Fruit fly (Drosophila melanogaster) whole organism, embryonic: ENCODE results near the gene Amacr.

Source experiments
- Aef1 ChIP-seq: fragments of 200-800 bp; sonication (Bioruptor generic); IDR thresholded peaks from 3 replicates; pipeline ENCODE4 v1.3.6; 2022; ENCODE audit warnings: missing biosample characterization, missing genetic modification characterization
- CG11456 ChIP-seq: fragments of 200-800 bp; sonication (Bioruptor generic); IDR thresholded peaks from 3 replicates; pipeline ENCODE4 v1.3.6; 2022; ENCODE audit warnings: missing biosample characterization, missing genetic modification characterization
- CG11723 ChIP-seq: fragments of 200-800 bp; sonication (Bioruptor generic); optimal IDR thresholded peaks from 2 replicates; lab custom pipeline; 2017; ENCODE audit warnings: missing biosample characterization, mild to moderate bottlenecking, missing genetic modification characterization
- CG12155 ChIP-seq: fragments of 200-800 bp; sonication (Bioruptor generic); optimal IDR thresholded peaks from 3 replicates; lab custom pipeline; 2016; ENCODE audit warnings: missing biosample characterization, missing genetic modification characterization
- CG13424 ChIP-seq: fragments of 200-800 bp; sonication (Bioruptor generic); optimal IDR thresholded peaks from 2 replicates; lab custom pipeline; 2019; ENCODE audit warnings: missing biosample characterization, mild to moderate bottlenecking, missing genetic modification characterization, moderate library complexity
- CG14014 ChIP-seq: fragments of 200-800 bp; sonication (Bioruptor generic); IDR thresholded peaks from 2 replicates; pipeline ENCODE4 v1.3.6; 2022; ENCODE audit warnings: missing biosample characterization, missing genetic modification characterization
- CG15479 ChIP-seq: fragments of 200-800 bp; sonication (Bioruptor generic); optimal IDR thresholded peaks from 3 replicates; lab custom pipeline; 2019; ENCODE audit warnings: missing biosample characterization, mild to moderate bottlenecking, missing genetic modification characterization, moderate library complexity
- CG15514 ChIP-seq: fragments of 200-800 bp; sonication (Bioruptor generic); optimal IDR thresholded peaks from 3 replicates; lab custom pipeline; 2017; ENCODE audit warnings: missing biosample characterization, missing genetic modification characterization, mild to moderate bottlenecking, moderate library complexity, missing genetic modification reagents
- CG15601 ChIP-seq: fragments of 200-800 bp; sonication (Bioruptor generic); optimal IDR thresholded peaks from 3 replicates; lab custom pipeline; 2019; ENCODE audit warnings: missing biosample characterization, mild to moderate bottlenecking, missing genetic modification characterization, moderate library complexity
- CG1792 ChIP-seq: fragments of 200-800 bp; sonication (Bioruptor generic); optimal IDR thresholded peaks from 2 replicates; lab custom pipeline; 2016; ENCODE audit warnings: missing biosample characterization, missing genetic modification characterization
- CG18599 ChIP-seq: fragments of 200-800 bp; sonication (Bioruptor generic); optimal IDR thresholded peaks from 3 replicates; lab custom pipeline; 2017; ENCODE audit warnings: missing biosample characterization, missing genetic modification characterization, mild to moderate bottlenecking, moderate library complexity, missing genetic modification reagents
- CG4328 ChIP-seq: fragments of 200-800 bp; sonication (Bioruptor generic); optimal IDR thresholded peaks from 3 replicates; lab custom pipeline; 2017; ENCODE audit warnings: missing biosample characterization, missing genetic modification reagents, missing genetic modification characterization
- CG4707 ChIP-seq: fragments of 200-800 bp; sonication (Bioruptor generic); optimal IDR thresholded peaks from 2 replicates; lab custom pipeline; 2018; ENCODE audit warnings: missing biosample characterization, mild to moderate bottlenecking, missing genetic modification characterization, moderate library complexity
- Dfd ChIP-seq, 2 experiments: fragments of >200 bp; optimal IDR thresholded peaks; 2 replicates each; lab custom pipeline; 2017; ENCODE audit warnings: missing biosample characterization in 2 of 2, missing genetic modification characterization in 2 of 2
- E2f1 ChIP-seq: fragments of 200-800 bp; sonication (Bioruptor generic); IDR thresholded peaks from 2 replicates; pipeline ENCODE4 v1.3.6; 2022; ENCODE audit warnings: missing biosample characterization, missing genetic modification characterization
- Eip74EF ChIP-seq, 2 experiments: fragments of 200-800 bp in 1 of 2; fragments of >200 bp in 1 of 2; sonication (Bioruptor generic) in 1 of 2; optimal IDR thresholded peaks; 2 replicates each; lab custom pipeline; 2017 to 2019; ENCODE audit warnings: missing biosample characterization in 2 of 2, missing genetic modification characterization in 2 of 2, mild to moderate bottlenecking in 1 of 2, moderate library complexity in 1 of 2
- Fer2 ChIP-seq: fragments of 200-800 bp; sonication (Bioruptor generic); optimal IDR thresholded peaks from 2 replicates; lab custom pipeline; 2018; ENCODE audit warnings: missing biosample characterization, mild to moderate bottlenecking, missing genetic modification characterization, moderate library complexity
- Fer3 ChIP-seq: fragments of 200-800 bp; sonication (Bioruptor generic); optimal IDR thresholded peaks from 2 replicates; lab custom pipeline; 2018; ENCODE audit warnings: missing biosample characterization, mild to moderate bottlenecking, missing genetic modification characterization, moderate library complexity
- HmgZ ChIP-seq: fragments of 200-800 bp; sonication (Bioruptor generic); optimal IDR thresholded peaks from 2 replicates; lab custom pipeline; 2018; ENCODE audit warnings: missing biosample characterization, mild to moderate bottlenecking, missing genetic modification characterization
- Hsf ChIP-seq: fragments of 200-800 bp; sonication (Bioruptor generic); optimal IDR thresholded peaks from 3 replicates; lab custom pipeline; 2016; ENCODE audit warnings: missing biosample characterization, missing genetic modification characterization
- Myb ChIP-seq: fragments of 200-800 bp; sonication (Bioruptor generic); optimal IDR thresholded peaks from 2 replicates; lab custom pipeline; 2016; ENCODE audit warnings: missing biosample characterization, missing genetic modification characterization
- Oaz ChIP-seq: fragments of 200-800 bp; sonication (Bioruptor generic); IDR thresholded peaks from 2 replicates; pipeline ENCODE4 v1.3.6; 2022; ENCODE audit warnings: missing biosample characterization, missing genetic modification characterization
- Six4 ChIP-seq: fragments of 200-800 bp; sonication (Bioruptor generic); optimal IDR thresholded peaks from 2 replicates; lab custom pipeline; 2016; ENCODE audit warnings: missing biosample characterization, missing genetic modification characterization
- Xrp1 ChIP-seq: fragments of 200-800 bp; sonication (Bioruptor generic); IDR thresholded peaks from 2 replicates; pipeline ENCODE4 v1.3.6; 2022; ENCODE audit warnings: missing biosample characterization, missing genetic modification characterization
- abd-A ChIP-seq: fragments of 200-800 bp; sonication (Bioruptor generic); optimal IDR thresholded peaks from 3 replicates; lab custom pipeline; 2019; ENCODE audit warnings: missing biosample characterization, mild to moderate bottlenecking, missing genetic modification characterization, moderate library complexity
- ash1 ChIP-seq: fragments of 200-800 bp; sonication (Bioruptor generic); optimal IDR thresholded peaks from 2 replicates; lab custom pipeline; 2018; ENCODE audit warnings: missing biosample characterization, mild to moderate bottlenecking, missing genetic modification characterization
- ato ChIP-seq: fragments of 200-800 bp; sonication (Bioruptor generic); IDR thresholded peaks from 2 replicates; pipeline ENCODE4 v1.3.6; 2022; ENCODE audit warnings: missing biosample characterization, missing genetic modification characterization; ENCODE audit not compliant: partially characterized antibody
- bab2 ChIP-seq: fragments of 200-800 bp; sonication (Bioruptor generic); optimal IDR thresholded peaks from 2 replicates; lab custom pipeline; 2016; ENCODE audit warnings: missing biosample characterization, missing genetic modification characterization
- bcd ChIP-seq: fragments of 200-800 bp; sonication (Bioruptor generic); optimal IDR thresholded peaks from 2 replicates; lab custom pipeline; 2017; ENCODE audit warnings: missing biosample characterization, mild to moderate bottlenecking, missing genetic modification characterization
- br ChIP-seq: fragments of >200 bp; optimal IDR thresholded peaks from 2 replicates; lab custom pipeline; 2017
- dati ChIP-seq: fragments of 200-800 bp; sonication (Bioruptor generic); IDR thresholded peaks from 2 replicates; pipeline ENCODE4 v1.3.6; 2022; ENCODE audit warnings: missing biosample characterization, missing genetic modification characterization
- dmrt99B ChIP-seq: fragments of 200-800 bp; sonication (Bioruptor generic); optimal IDR thresholded peaks from 2 replicates; lab custom pipeline; 2018; ENCODE audit warnings: missing biosample characterization, mild to moderate bottlenecking, missing genetic modification characterization, moderate library complexity
- fd96Cb ChIP-seq: fragments of 200-800 bp; sonication (Bioruptor generic); optimal IDR thresholded peaks from 2 replicates; lab custom pipeline; 2018; ENCODE audit warnings: missing biosample characterization, mild to moderate bottlenecking, missing genetic modification characterization, moderate library complexity
- gfzf ChIP-seq: fragments of 200-800 bp; sonication (Bioruptor generic); optimal IDR thresholded peaks from 2 replicates; lab custom pipeline; 2016; ENCODE audit warnings: missing biosample characterization, mild to moderate bottlenecking, missing genetic modification characterization, moderate library complexity
- gsb-n ChIP-seq: fragments of 200-800 bp; sonication (Bioruptor generic); optimal IDR thresholded peaks from 3 replicates; lab custom pipeline; 2018; ENCODE audit warnings: missing biosample characterization, mild to moderate bottlenecking, missing genetic modification characterization
- her ChIP-seq: fragments of 200-800 bp; sonication (Bioruptor generic); optimal IDR thresholded peaks from 2 replicates; lab custom pipeline; 2016; ENCODE audit warnings: missing biosample characterization, missing genetic modification characterization
- kah ChIP-seq: fragments of 200-800 bp; sonication (Bioruptor generic); optimal IDR thresholded peaks from 2 replicates; lab custom pipeline; 2018; ENCODE audit warnings: missing biosample characterization, mild to moderate bottlenecking, missing genetic modification characterization
- oc ChIP-seq: fragments of 200-800 bp; sonication (Bioruptor generic); optimal IDR thresholded peaks from 2 replicates; lab custom pipeline; 2018; ENCODE audit warnings: missing biosample characterization, mild to moderate bottlenecking, missing genetic modification characterization, moderate library complexity
- pnt ChIP-seq: fragments of 200-800 bp; sonication (Bioruptor generic); optimal IDR thresholded peaks from 3 replicates; lab custom pipeline; 2016; ENCODE audit warnings: missing biosample characterization, missing genetic modification characterization
- run ChIP-seq: fragments of 200-800 bp; sonication (Bioruptor generic); optimal IDR thresholded peaks from 3 replicates; lab custom pipeline; 2018; ENCODE audit warnings: missing biosample characterization, mild to moderate bottlenecking, missing genetic modification characterization
- sc ChIP-seq, 3 experiments: fragments of >200 bp in 2 of 3; fragments of 200-800 bp in 1 of 3; sonication (Bioruptor generic) in 1 of 3; optimal IDR thresholded peaks; 2 replicates in 2 of 3; 3 replicates in 1 of 3; lab custom pipeline; 2017; ENCODE audit warnings: mild to moderate bottlenecking in 1 of 3, missing biosample characterization in 1 of 3, missing genetic modification characterization in 1 of 3, missing genetic modification reagents in 1 of 3
- vnd ChIP-seq: fragments of 200-800 bp; sonication (Bioruptor generic); IDR thresholded peaks from 3 replicates; pipeline ENCODE4 v1.3.6; 2022; ENCODE audit warnings: missing biosample characterization, missing genetic modification characterization; ENCODE audit not compliant: partially characterized antibody
- vvl ChIP-seq: fragments of 200-800 bp; sonication (Bioruptor generic); IDR thresholded peaks from 2 replicates; pipeline ENCODE4 v1.3.6; 2022; ENCODE audit warnings: missing biosample characterization, missing genetic modification characterization
- zf30C ChIP-seq: fragments of 200-800 bp; sonication (Bioruptor generic); optimal IDR thresholded peaks from 3 replicates; lab custom pipeline; 2018; ENCODE audit warnings: missing biosample characterization, mild to moderate bottlenecking, missing genetic modification characterization

Amacr gene

dm6 chr2L:20761951-20762538, 9.9 kb upstream of the Amacr start (continued):
- peak; percentile 44 for TF ChIP-seq fd96Cb (tag; lab: Kevin White, UChicago)
- TF ChIP-seq vvl (GFP tag; lab: Robert Waterston, UW) = peak; percentile 78
- TF ChIP-seq E2f1 (GFP tag; lab: Robert Waterston, UW) = no peak
- TF ChIP-seq CG12155 (GFP tag; lab: Kevin White, UChicago) = peak; percentile 9
- TF ChIP-seq zf30C (GFP tag; lab: Kevin White, UChicago) = no peak
- peak in 1 of 2 experiments; percentile 23 for TF ChIP-seq Eip74EF (GFP tag; optimal IDR thresholded peaks at IDR 0.05; lab: Kevin White, UChicago)
- peak; percentile 70 for TF ChIP-seq dmrt99B (tag; lab: Kevin White, UChicago)
- no peak for TF ChIP-seq br (lab: Kevin White, UChicago)

- TF ChIP-seq zf30C (GFP tag; lab: Kevin White, UChicago) = no peak
- peak; percentile 74 for TF ChIP-seq CG15479 (GFP tag; lab: Kevin White, UChicago)
These were observed 8.8 kb upstream of the Amacr start for dm6 chr2L:20760956-20761355.

- TF ChIP-seq Aef1 (GFP tag; lab: Robert Waterston, UW) (peak; percentile 31; the same call in 1 of the 3 replicates), Fer2 (tag; lab: Kevin White, UChicago) (no peak), CG18599 (GFP tag; lab: Kevin White, UChicago) (peak; percentile 50), CG11723 (GFP tag; lab: Kevin White, UChicago) (peak; percentile 12), CG13424 (tag; lab: Kevin White, UChicago) (peak; percentile 58), zf30C (GFP tag; lab: Kevin White, UChicago) (no peak), Fer3 (peak; percentile 53), CG4328 (peak; percentile 39), run (tag; lab: Kevin White, UChicago) (no peak), CG1792 (GFP tag; lab: Kevin White, UChicago) (no peak), ato (no peak), Myb (GFP tag; lab: Kevin White, UChicago) (no peak), CG15601 (tag; lab: Kevin White, UChicago) (peak; percentile 23), HmgZ (tag; lab: Kevin White, UChicago) (no peak), Hsf (GFP tag; lab: Kevin White, UChicago) (peak; percentile 27), bab2 (GFP tag; lab: Kevin White, UChicago) (no peak), pnt (GFP tag; lab: Kevin White, UChicago) (no peak), CG14014 (GFP tag; lab: Robert Waterston, UW) (peak; percentile 32; the same call in 1 of the 2 replicates), oc (tag; lab: Kevin White, UChicago) (no peak), Xrp1 (GFP tag; lab: Robert Waterston, UW) (peak; percentile 69), gsb-n (tag; lab: Kevin White, UChicago) (peak; percentile 2), dati (no peak), CG4707 (GFP tag; lab: Kevin White, UChicago) (no peak), Dfd (GFP tag; optimal IDR thresholded peaks at IDR 0.05; lab: Kevin White, UChicago) (no peak), CG15514 (GFP tag; lab: Kevin White, UChicago) (no peak), her (GFP tag; lab: Kevin White, UChicago) (no peak), Six4 (no peak), sc (optimal IDR thresholded peaks at IDR 0.05; lab: Kevin White, UChicago) (no peak), sc (GFP tag; optimal IDR thresholded peaks at IDR 0.05; lab: Kevin White, UChicago) (peak; percentile 4), abd-A (tag; lab: Kevin White, UChicago) (no peak), kah (GFP tag; lab: Kevin White, UChicago) (peak; percentile 74), Oaz (GFP tag; lab: Robert Waterston, UW) (no peak), bcd (GFP tag; lab: Kevin White, UChicago) (peak; percentile 15), vnd (GFP tag; lab: Robert Waterston, UW) (no peak), CG11456 (no peak), gfzf (no peak), ash1 (GFP tag; lab: Kevin White, UChicago) (no peak)
These were observed 7.8 kb upstream of the Amacr start for dm6 chr2L:20759809-20760485.
